Worm (Caenorhabditis elegans): ENCODE data around the gene K02E11.5.
A peak's percentile ranks its signal among the peaks of the same experiment; 100 is the strongest.
"Not testable (repeated sequence)": the region's sequence is repeated elsewhere in the genome, so short reads cannot be mapped to it uniquely, and the experiment has no call there.

The K02E11.5 gene

ce11 chrV:14274268-14274667, 22.1 kb downstream of the K02E11.5 start, which contains the start of gene F40G12.7:
Gene F40G12.7 (plus strand): TSS chrV:14274568.
- TF ChIP-seq repo-1 (tag; optimal IDR thresholded peaks at IDR 0.05); B0261.1 (tag; optimal IDR thresholded peaks at IDR 0.05); akir-1 (GFP tag; optimal IDR thresholded peaks at IDR 0.05): not testable (repeated sequence)

- TF ChIP-seq lin-26 (GFP tag; IDR thresholded peaks at IDR 0.05) = peak; percentile 53; the same call in 1 of the 2 replicates
- TF ChIP-seq F33H1.4 (GFP tag; IDR thresholded peaks at IDR 0.05) = peak; percentile 25; the same call in 1 of the 2 replicates
- 0 out of 2 replicates have a peak, but pooled peaks have one; percentile 19 for TF ChIP-seq B0019.2 (GFP tag; conservative IDR thresholded peaks at IDR 0.05)
- TF ChIP-seq lsl-1 (GFP tag; optimal IDR thresholded peaks at IDR 0.05) = peak; percentile 19
- 0 out of 2 replicates have a peak, but pooled peaks have one; percentile 23 for TF ChIP-seq hsf-1 (GFP tag; IDR thresholded peaks at IDR 0.05)
- TF ChIP-seq tbp1 (GFP tag; optimal IDR thresholded peaks at IDR 0.05) = peak; percentile 51
- TF ChIP-seq snpc-1.3 (tag; optimal IDR thresholded peaks at IDR 0.05; ENCODE audit: insufficient read depth) = peak; percentile 43
- peak; percentile 90 for TF ChIP-seq snpc-1.1 (tag; optimal IDR thresholded peaks at IDR 0.05; ENCODE audit: insufficient read depth)
- TF ChIP-seq him-1 (tag; optimal IDR thresholded peaks at IDR 0.05) = peak; percentile 87
- TF ChIP-seq attf-6 (GFP tag; IDR thresholded peaks at IDR 0.05) = peak; percentile 87; the same call in 1 of the 2 replicates
- peak; percentile 78 for TF ChIP-seq snpc-4 (GFP tag; optimal IDR thresholded peaks at IDR 0.05)
- peak; percentile 68 to 93 (median 85) for TF ChIP-seq snpc-4 (tag; optimal IDR thresholded peaks at IDR 0.05)
- TF ChIP-seq D2030.7 (GFP tag; IDR thresholded peaks at IDR 0.05) = peak; percentile 48
- peak; percentile 55 for TF ChIP-seq madf-6 (GFP tag; IDR thresholded peaks at IDR 0.05)
- TF ChIP-seq mcd-1 (GFP tag; IDR thresholded peaks at IDR 0.05) = peak; percentile 52
These were observed 25.3 kb downstream of the K02E11.5 start for ce11 chrV:14277456-14277855.

ce11 chrV:14279777-14280176, 27.7 kb downstream of the K02E11.5 start, which contains the start of gene srt-33:
Gene srt-33 (minus strand): TSS chrV:14279877.
- TF ChIP-seq hrde-1 (tag; optimal IDR thresholded peaks at IDR 0.05; ENCODE audit: borderline replicate concordance) (no peak), repo-1 (tag; optimal IDR thresholded peaks at IDR 0.05) (no peak), bed-2 (GFP tag; IDR thresholded peaks at IDR 0.05) (no peak), xnd-1 (tag; optimal IDR thresholded peaks at IDR 0.05) (no peak), athp-1 (tag; optimal IDR thresholded peaks at IDR 0.05) (no peak), sdz-38 (tag; optimal IDR thresholded peaks at IDR 0.05) (no peak), atf-7 (tag; optimal IDR thresholded peaks at IDR 0.05) (no peak), Y67H2A.10 (GFP tag; conservative IDR thresholded peaks at IDR 0.05) (no peak), nhr-90 (tag; optimal IDR thresholded peaks at IDR 0.05) (no peak), F22D6.2 (tag; optimal IDR thresholded peaks at IDR 0.05) (no peak), ztf-26 (tag; optimal IDR thresholded peaks at IDR 0.05) (no peak), let-526 (GFP tag; IDR thresholded peaks at IDR 0.05) (no peak), fkh-3 (tag; optimal IDR thresholded peaks at IDR 0.05) (no peak), F55B11.4 (tag; optimal IDR thresholded peaks at IDR 0.05; ENCODE audit: borderline replicate concordance, insufficient read depth) (no peak), hmg-1.2 (GFP tag; IDR thresholded peaks at IDR 0.05) (no peak)

- TF ChIP-seq Y67H2A.10 (GFP tag; conservative IDR thresholded peaks at IDR 0.05) = no peak
- no peak for TF ChIP-seq aptf-3 (GFP tag; IDR thresholded peaks at IDR 0.05)
- TF ChIP-seq zim-3 (tag; optimal IDR thresholded peaks at IDR 0.05) = no peak
- no peak for TF ChIP-seq sea-2 (GFP tag; IDR thresholded peaks at IDR 0.05)
- no peak for TF ChIP-seq F49E8.2 (tag; optimal IDR thresholded peaks at IDR 0.05; ENCODE audit: insufficient read depth)
- TF ChIP-seq tlf-1 (GFP tag; optimal IDR thresholded peaks at IDR 0.05) = no peak
These were observed 30.1 kb downstream of the K02E11.5 start, which contains the start of the genes srt-74 and F40G12.9 for ce11 chrV:14282222-14282709. Gene srt-74 (minus strand): TSS chrV:14282322. Gene F40G12.9 (plus strand): TSS chrV:14282659.

Data from whole organism, young adult.